Fruit fly (Drosophila melanogaster) whole organism, wandering third instar larva: ENCODE results near the gene CG12998.

Experiments used
- Abd-B ChIP-seq: fragments of >200 bp; optimal IDR thresholded peaks from 2 replicates; lab custom pipeline; 2017; ENCODE audit warnings: missing biosample characterization, missing genetic modification characterization
- CG32264 ChIP-seq: fragments of 200-800 bp; sonication (Bioruptor generic); optimal IDR thresholded peaks from 2 replicates; lab custom pipeline; 2016; ENCODE audit warnings: missing biosample characterization, missing genetic modification characterization
- CG9705 ChIP-seq: fragments of 200-800 bp; sonication (Bioruptor generic); optimal IDR thresholded peaks from 2 replicates; lab custom pipeline; 2018; ENCODE audit warnings: missing biosample characterization, mild to moderate bottlenecking, missing genetic modification characterization
- CrebA ChIP-seq: fragments of 200-800 bp; sonication (Bioruptor generic); optimal IDR thresholded peaks from 2 replicates; lab custom pipeline; 2016; ENCODE audit warnings: missing biosample characterization, mild to moderate bottlenecking, missing genetic modification characterization, borderline replicate concordance
- Dfd ChIP-seq: fragments of >200 bp; optimal IDR thresholded peaks from 2 replicates; lab custom pipeline; 2017; ENCODE audit warnings: missing biosample characterization, missing genetic modification characterization
- Dif ChIP-seq: fragments of 200-275, 200-300 bp; sonication (Bioruptor generic); optimal IDR thresholded peaks from 2 replicates; lab custom pipeline; 2018; ENCODE audit warnings: missing biosample characterization, missing genetic modification characterization; ENCODE audit not compliant: partially characterized antibody
- GATAd ChIP-seq: sonication (Bioruptor generic); optimal IDR thresholded peaks from 2 replicates; lab custom pipeline; 2016; ENCODE audit warnings: missing biosample characterization, missing genetic modification characterization
- HLH106 ChIP-seq: fragments of 200-800 bp; optimal IDR thresholded peaks from 3 replicates; lab custom pipeline; 2019; ENCODE audit warnings: missing biosample characterization, mild to moderate bottlenecking, missing genetic modification characterization, moderate library complexity
- Hnf4 ChIP-seq: fragments of 200-800 bp; sonication (Bioruptor generic); optimal IDR thresholded peaks from 2 replicates; lab custom pipeline; 2016; ENCODE audit warnings: missing biosample characterization, mild to moderate bottlenecking, missing genetic modification characterization
- Hr78 ChIP-seq: fragments of >200 bp; optimal IDR thresholded peaks from 2 replicates; lab custom pipeline; 2017; ENCODE audit warnings: missing biosample characterization, missing genetic modification characterization
- Hr83 ChIP-seq: fragments of 200-300 bp; sonication (Bioruptor generic); optimal IDR thresholded peaks from 2 replicates; lab custom pipeline; 2016; ENCODE audit warnings: missing biosample characterization, mild to moderate bottlenecking, missing genetic modification characterization, moderate library complexity; ENCODE audit not compliant: poor library complexity, severe bottlenecking
- Jra ChIP-seq: sonication (Bioruptor generic); optimal IDR thresholded peaks from 2 replicates; lab custom pipeline; 2016; ENCODE audit warnings: missing biosample characterization, missing genetic modification characterization
- Mio ChIP-seq: sonication (Bioruptor generic); optimal IDR thresholded peaks from 2 replicates; lab custom pipeline; 2016; ENCODE audit warnings: missing biosample characterization, missing genetic modification characterization
- Myc ChIP-seq: fragments of >200 bp; optimal IDR thresholded peaks from 2 replicates; lab custom pipeline; 2017
- N ChIP-seq: fragments of >200 bp; optimal IDR thresholded peaks from 2 replicates; lab custom pipeline; 2018; ENCODE audit warnings: missing biosample characterization, missing external identifiers, missing genetic modification characterization
- OdsH ChIP-seq: fragments of 200-800 bp; sonication (Bioruptor generic); optimal IDR thresholded peaks from 2 replicates; lab custom pipeline; 2016; ENCODE audit warnings: missing biosample characterization, mild to moderate bottlenecking, missing genetic modification characterization
- Rel ChIP-seq, 2 experiments: fragments of 200-800 bp; sonication (Bioruptor generic) in 1 of 2; optimal IDR thresholded peaks; 2 replicates in 1 of 2; 3 replicates in 1 of 2; lab custom pipeline; 2016 to 2019; ENCODE audit warnings: mild to moderate bottlenecking in 2 of 2, missing biosample characterization in 2 of 2, missing genetic modification characterization in 2 of 2, moderate library complexity in 1 of 2
- Sp1 ChIP-seq: fragments of 200-800 bp; sonication (Bioruptor generic); optimal IDR thresholded peaks from 3 replicates; lab custom pipeline; 2019; ENCODE audit warnings: missing biosample characterization, mild to moderate bottlenecking, missing genetic modification characterization, moderate library complexity
- Vsx2 ChIP-seq: fragments of 200-300, 225-300 bp; sonication (Bioruptor generic); optimal IDR thresholded peaks from 2 replicates; lab custom pipeline; 2018; ENCODE audit warnings: missing biosample characterization, missing genetic modification characterization; ENCODE audit not compliant: partially characterized antibody
- br ChIP-seq: fragments of 200-800 bp; sonication (Bioruptor generic); optimal IDR thresholded peaks from 2 replicates; lab custom pipeline; 2016; ENCODE audit warnings: missing biosample characterization, missing genetic modification characterization
- brk ChIP-seq: fragments of 200-800 bp; sonication (Bioruptor generic); optimal IDR thresholded peaks from 2 replicates; lab custom pipeline; 2016; ENCODE audit warnings: missing biosample characterization, mild to moderate bottlenecking, missing genetic modification characterization
- dl ChIP-seq, 2 experiments: fragments of 175-275, 200-275 bp in 1 of 2; fragments of 200-275 bp in 1 of 2; sonication (Bioruptor generic); optimal IDR thresholded peaks; lab custom pipeline; 2018; ENCODE audit warnings: mild to moderate bottlenecking in 2 of 2, missing biosample characterization in 2 of 2, missing genetic modification characterization in 2 of 2, moderate library complexity in 2 of 2; ENCODE audit not compliant: partially characterized antibody in 2 of 2, insufficient read depth in 1 of 2
- dmrt93B ChIP-seq: fragments of 200-800 bp; sonication (Bioruptor generic); optimal IDR thresholded peaks from 2 replicates; lab custom pipeline; 2018; ENCODE audit warnings: missing biosample characterization, mild to moderate bottlenecking, missing genetic modification characterization
- dsf ChIP-seq: sonication (Bioruptor generic); optimal IDR thresholded peaks from 2 replicates; lab custom pipeline; 2016; ENCODE audit warnings: missing biosample characterization, missing genetic modification characterization, borderline replicate concordance
- ey ChIP-seq: fragments of 200-800 bp; sonication (Bioruptor generic); optimal IDR thresholded peaks from 2 replicates; lab custom pipeline; 2016; ENCODE audit warnings: missing biosample characterization, missing genetic modification characterization
- foxo ChIP-seq, 2 experiments: fragments of 200-800 bp; sonication (Bioruptor generic); optimal IDR thresholded peaks; 2 replicates in 1 of 2; 3 replicates in 1 of 2; lab custom pipeline; 2016 to 2017; ENCODE audit warnings: missing biosample characterization in 2 of 2, missing genetic modification characterization in 2 of 2
- fru ChIP-seq: fragments of 200-800 bp; sonication (Bioruptor generic); optimal IDR thresholded peaks from 3 replicates; lab custom pipeline; 2016; ENCODE audit warnings: missing biosample characterization, mild to moderate bottlenecking, missing genetic modification characterization
- h ChIP-seq: fragments of 200-800 bp; sonication (Bioruptor generic); optimal IDR thresholded peaks from 3 replicates; lab custom pipeline; 2016; ENCODE audit warnings: missing biosample characterization, mild to moderate bottlenecking, missing genetic modification characterization
- jim ChIP-seq: fragments of 175-275, 200-325 bp; sonication (Bioruptor generic); optimal IDR thresholded peaks from 2 replicates; lab custom pipeline; 2016; ENCODE audit warnings: missing biosample characterization, mild to moderate bottlenecking, missing genetic modification characterization
- lola ChIP-seq: fragments of >200 bp; optimal IDR thresholded peaks from 2 replicates; lab custom pipeline; 2017; ENCODE audit warnings: missing biosample characterization, missing genetic modification characterization
- pan ChIP-seq: fragments of >200 bp; optimal IDR thresholded peaks from 2 replicates; lab custom pipeline; 2017
- psq ChIP-seq: fragments of 200-800 bp; sonication (Bioruptor generic); optimal IDR thresholded peaks from 3 replicates; lab custom pipeline; 2017; ENCODE audit warnings: missing biosample characterization, mild to moderate bottlenecking, missing genetic modification characterization, moderate library complexity
- rgr ChIP-seq: fragments of 200-800 bp; sonication (Bioruptor generic); optimal IDR thresholded peaks from 3 replicates; lab custom pipeline; 2016; ENCODE audit warnings: missing biosample characterization, mild to moderate bottlenecking, missing genetic modification characterization
- sage ChIP-seq: fragments of 200-800 bp; sonication (Bioruptor generic); optimal IDR thresholded peaks from 2 replicates; lab custom pipeline; 2016; ENCODE audit warnings: missing biosample characterization, mild to moderate bottlenecking, missing genetic modification characterization
- sv ChIP-seq: fragments of 200-800 bp; sonication (Bioruptor generic); optimal IDR thresholded peaks from 3 replicates; lab custom pipeline; 2016; ENCODE audit warnings: missing biosample characterization, missing genetic modification characterization
- tai ChIP-seq: sonication (Bioruptor generic); optimal IDR thresholded peaks from 2 replicates; lab custom pipeline; 2016; ENCODE audit warnings: missing biosample characterization, missing genetic modification characterization
- usp ChIP-seq: fragments of >200 bp; optimal IDR thresholded peaks from 2 replicates; lab custom pipeline; 2017; ENCODE audit warnings: missing biosample characterization, missing genetic modification characterization
- woc ChIP-seq: sonication (Bioruptor generic); optimal IDR thresholded peaks from 2 replicates; lab custom pipeline; 2016; ENCODE audit warnings: missing biosample characterization, mild to moderate bottlenecking, missing genetic modification characterization

The CG12998 gene

DNA sequence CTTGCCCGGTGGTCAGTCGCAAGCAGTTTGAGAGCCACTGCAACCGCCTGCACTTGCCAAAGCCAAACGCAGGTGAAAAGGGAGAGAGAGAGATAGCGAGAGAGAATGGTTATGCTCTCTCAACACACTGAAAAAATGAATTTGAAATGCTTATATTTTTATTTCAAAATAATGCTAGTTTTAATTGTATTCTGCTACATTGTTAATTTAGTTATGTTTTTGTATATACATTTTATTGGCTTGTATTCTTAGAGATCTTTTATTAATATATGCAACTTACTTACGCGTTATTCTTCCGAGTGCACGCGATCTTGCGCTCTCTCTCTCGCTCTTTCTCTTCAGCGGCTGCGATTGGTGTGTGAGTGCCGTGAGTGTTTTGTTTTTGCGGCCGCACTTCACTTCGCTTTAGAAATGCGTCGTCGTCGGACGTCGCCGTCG lies 40.0 kb upstream of the CG12998 start:
- TF ChIP-seq dsf (GFP tag; lab: Kevin White, UChicago) (no peak), Hnf4 (GFP tag; lab: Kevin White, UChicago) (peak; percentile 24), Sp1 (GFP tag; lab: Kevin White, UChicago) (no peak), dmrt93B (peak; percentile 97), brk (no peak), sv (peak; percentile 94), Dif (no peak), Mio (GFP tag; lab: Kevin White, UChicago) (no peak), Rel (GFP tag; optimal IDR thresholded peaks at IDR 0.05; lab: Kevin White, UChicago) (peak; percentile 97), Rel (tag; optimal IDR thresholded peaks at IDR 0.05; lab: Kevin White, UChicago) (peak; percentile 87), foxo (GFP tag; optimal IDR thresholded peaks at IDR 0.05; lab: Kevin White, UChicago) (peak; percentile 88 to 99), sage (GFP tag; lab: Kevin White, UChicago) (peak; percentile 97), br (GFP tag; lab: Kevin White, UChicago) (no peak), Dfd (GFP tag; lab: Kevin White, UChicago) (peak; percentile 94), CG32264 (GFP tag; lab: Kevin White, UChicago) (peak; percentile 97), rgr (peak; percentile 3), N (no peak), usp (GFP tag; lab: Kevin White, UChicago) (no peak), psq (GFP tag; lab: Kevin White, UChicago) (no peak), Abd-B (GFP tag; lab: Kevin White, UChicago) (no peak), jim (GFP tag; lab: Kevin White, UChicago) (no peak), Myc (lab: Kevin White, UChicago) (no peak), Hr83 (GFP tag; lab: Kevin White, UChicago) (peak; percentile 41), ey (peak; percentile 82), fru (GFP tag; lab: Kevin White, UChicago) (peak; percentile 99), OdsH (GFP tag; lab: Kevin White, UChicago) (no peak), Hr78 (no peak), woc (GFP tag; lab: Kevin White, UChicago) (peak; percentile 99), h (GFP tag; lab: Kevin White, UChicago) (peak; percentile 99), tai (GFP tag; lab: Kevin White, UChicago) (no peak), Vsx2 (GFP tag; lab: Kevin White, UChicago) (no peak), Jra (GFP tag; lab: Kevin White, UChicago) (no peak), GATAd (GFP tag; lab: Kevin White, UChicago) (no peak), lola (GFP tag; lab: Kevin White, UChicago) (no peak), CrebA (GFP tag; lab: Kevin White, UChicago) (peak; percentile 92), CG9705 (GFP tag; lab: Kevin White, UChicago) (peak; percentile 92), pan (no peak), dl (GFP tag; optimal IDR thresholded peaks at IDR 0.05; lab: Kevin White, UChicago; ENCODE audit: insufficient read depth in 1 of 2, partially characterized antibody in 2 of 2) (peak in 1 of 2 experiments; percentile 45), HLH106 (peak; percentile 99)
- TF ChIP-seq, all 38 proteins: peak for 18

DNA sequence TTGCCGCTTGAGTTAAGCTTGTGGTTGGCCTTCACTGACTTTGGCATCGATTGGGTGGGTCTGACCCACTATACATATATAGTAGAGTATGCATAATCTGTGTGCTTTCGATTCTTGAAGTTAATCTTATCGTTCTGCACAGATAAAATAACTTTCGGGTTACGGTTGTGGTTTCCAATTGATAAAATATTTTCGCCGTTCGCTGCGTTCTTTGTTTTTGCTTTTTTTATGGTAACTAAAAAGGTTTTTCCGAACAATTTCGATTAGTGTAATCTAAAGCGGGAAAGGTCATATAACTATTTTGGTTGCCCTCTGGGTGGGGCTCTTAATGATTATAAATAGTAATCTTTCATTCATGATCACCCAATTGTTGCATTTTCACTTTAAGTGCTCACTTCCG lies 37.9 kb upstream of the CG12998 start:
- TF ChIP-seq jim (GFP tag; lab: Kevin White, UChicago) (no peak), Mio (GFP tag; lab: Kevin White, UChicago) (no peak), woc (GFP tag; lab: Kevin White, UChicago) (no peak), Hr78 (no peak), Vsx2 (GFP tag; lab: Kevin White, UChicago) (no peak), sage (GFP tag; lab: Kevin White, UChicago) (no peak), Hr83 (GFP tag; lab: Kevin White, UChicago) (no peak), Dif (no peak), dmrt93B (no peak), dsf (GFP tag; lab: Kevin White, UChicago) (no peak), dl (GFP tag; optimal IDR thresholded peaks at IDR 0.05; lab: Kevin White, UChicago; ENCODE audit: insufficient read depth in 1 of 2, partially characterized antibody in 2 of 2) (no peak), ey (no peak), Abd-B (GFP tag; lab: Kevin White, UChicago) (no peak), Myc (lab: Kevin White, UChicago) (no peak), Rel (GFP tag; optimal IDR thresholded peaks at IDR 0.05; lab: Kevin White, UChicago) (no peak), Rel (tag; optimal IDR thresholded peaks at IDR 0.05; lab: Kevin White, UChicago) (no peak), OdsH (GFP tag; lab: Kevin White, UChicago) (no peak), pan (no peak), GATAd (GFP tag; lab: Kevin White, UChicago) (no peak), usp (GFP tag; lab: Kevin White, UChicago) (no peak)
